Worm (Caenorhabditis elegans): ENCODE measurements around the gene ugt-8.

- no peak for TF ChIP-seq hlh-12 (tag; optimal IDR thresholded peaks at IDR 0.05)
- TF ChIP-seq B0261.1 (tag; optimal IDR thresholded peaks at IDR 0.05), result no peak
- no peak for TF ChIP-seq let-607 (tag; optimal IDR thresholded peaks at IDR 0.05)
- TF ChIP-seq dpl-1 (GFP tag; optimal IDR thresholded peaks at IDR 0.05), result no peak
- TF ChIP-seq T07F8.4 (tag; optimal IDR thresholded peaks at IDR 0.05), result no peak
- TF ChIP-seq repo-1 (tag; optimal IDR thresholded peaks at IDR 0.05), result no peak
- TF ChIP-seq ztf-3 (GFP tag; optimal IDR thresholded peaks at IDR 0.05), result no peak
- TF ChIP-seq F52B5.7 (tag; optimal IDR thresholded peaks at IDR 0.05), result no peak
- TF ChIP-seq ama-1 (optimal IDR thresholded peaks at IDR 0.05), result no peak
- no peak for TF ChIP-seq ama-1 (GFP tag; optimal IDR thresholded peaks at IDR 0.05)
These were observed 26.1 kb downstream of the ugt-8 start, which contains the start of gene str-205 for ce11 chrV:4929842-4930241.

Data from whole organism, young adult.